Fruit fly (Drosophila melanogaster): ENCODE results near the gene Nrt.

dm6 chr3L:16769866-16770265 lies 4.0 kb downstream of the Nrt start:
- TF ChIP-seq EcR (GFP tag; optimal IDR thresholded peaks at IDR 0.05) (no peak), CG8301 (tag; optimal IDR thresholded peaks at IDR 0.05) (no peak), fd96Ca (GFP tag; IDR thresholded peaks at IDR 0.05) (0 out of 3 replicates have a peak, but pooled peaks have one; percentile 40), D1 (tag; optimal IDR thresholded peaks at IDR 0.05) (no peak)
